Worm (Caenorhabditis elegans): ENCODE data around the gene C34F6.9.

DNA sequence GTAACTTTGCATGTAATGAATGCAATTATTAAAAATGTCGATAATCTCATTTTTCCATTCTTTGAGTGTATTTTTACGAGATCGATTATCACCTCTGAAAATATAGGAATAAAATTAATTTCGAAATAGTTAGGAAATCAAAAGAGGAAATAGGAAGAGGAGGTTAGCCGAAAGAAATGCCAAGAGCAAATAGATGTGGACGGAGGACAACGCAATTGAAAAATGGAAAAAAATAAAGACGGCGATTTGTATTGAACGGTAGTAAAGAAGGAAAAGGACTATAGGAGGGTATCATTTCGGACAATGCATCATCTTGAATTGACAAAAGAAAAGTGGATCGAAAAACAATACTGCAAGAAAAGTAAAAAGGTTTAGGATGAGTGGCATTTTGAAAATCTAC is 32.9 kb downstream of the C34F6.9 start, which contains the start of gene F13D2.1:
- TF ChIP-seq T22C8.4 (GFP tag; IDR thresholded peaks at IDR 0.05) (no peak), tab-1 (GFP tag; IDR thresholded peaks at IDR 0.05) (no peak), ztf-29 (GFP tag; IDR thresholded peaks at IDR 0.05) (no peak)
